Fruit fly (Drosophila melanogaster): ENCODE results near the gene KaiR1D.

dm6 chr3R:20821815-20822375 lies 44.1 kb downstream of the KaiR1D start, which contains the start of the genes CG17271 and RpS20:
- peak; percentile 23 to 49 for TF ChIP-seq CTCF (optimal IDR thresholded peaks at IDR 0.05)
- TF ChIP-seq CG8478 (optimal IDR thresholded peaks at IDR 0.05) = no peak

All from S2 (cell line).